Fruit fly (Drosophila melanogaster): Measurements from ENCODE around the gene Fum2.

The Fum2 gene

dm6 chrX:6702028-6702433 is 20.5 kb downstream of the Fum2 start (continued):
- no peak for TF ChIP-seq Doc2 (GFP tag; IDR thresholded peaks at IDR 0.05)
- no peak for TF ChIP-seq br (optimal IDR thresholded peaks at IDR 0.05)
- no peak for TF ChIP-seq CG10321 (GFP tag; IDR thresholded peaks at IDR 0.05)
- no peak for TF ChIP-seq psq (GFP tag; optimal IDR thresholded peaks at IDR 0.05)
- peak; percentile 73 for TF ChIP-seq esg (GFP tag; conservative IDR thresholded peaks at IDR 0.05)
- TF ChIP-seq CG3847 (GFP tag; IDR thresholded peaks at IDR 0.05) = peak; percentile 33
- TF ChIP-seq HLHmδ (GFP tag; optimal IDR thresholded peaks at IDR 0.05) = no peak
- peak; percentile 69 for TF ChIP-seq tap (tag; optimal IDR thresholded peaks at IDR 0.05)
- TF ChIP-seq Stat92E (GFP tag; optimal IDR thresholded peaks at IDR 0.05) = no peak
- TF ChIP-seq ftz-f1 (GFP tag; optimal IDR thresholded peaks at IDR 0.05) = no peak
- peak; percentile 45 for TF ChIP-seq CG2202 (tag; optimal IDR thresholded peaks at IDR 0.05)
- TF ChIP-seq cas (GFP tag; IDR thresholded peaks at IDR 0.05) = no peak
- no peak for TF ChIP-seq D (optimal IDR thresholded peaks at IDR 0.05)
- peak; percentile 63 for TF ChIP-seq D (GFP tag; optimal IDR thresholded peaks at IDR 0.05)
- TF ChIP-seq CG7271 (tag; optimal IDR thresholded peaks at IDR 0.05) = no peak
- no peak for TF ChIP-seq Oaz (GFP tag; IDR thresholded peaks at IDR 0.05)
- no peak for TF ChIP-seq fu2 (GFP tag; optimal IDR thresholded peaks at IDR 0.05)
- TF ChIP-seq CG2678 (tag; optimal IDR thresholded peaks at IDR 0.05) = peak; percentile 76
- TF ChIP-seq CG7928 (GFP tag; optimal IDR thresholded peaks at IDR 0.05) = no peak
- TF ChIP-seq salm (tag; optimal IDR thresholded peaks at IDR 0.05) = peak; percentile 41
- no peak for TF ChIP-seq vfl (GFP tag; optimal IDR thresholded peaks at IDR 0.05)
- peak; percentile 80 for TF ChIP-seq ttk (GFP tag; IDR thresholded peaks at IDR 0.05)
- TF ChIP-seq Drgx (GFP tag; IDR thresholded peaks at IDR 0.05) = peak; percentile 88
- peak in 1 of 3 experiments; percentile 71 for TF ChIP-seq lola (GFP tag; optimal IDR thresholded peaks at IDR 0.05)
- no peak for TF ChIP-seq pb (GFP tag; optimal IDR thresholded peaks at IDR 0.05)
- TF ChIP-seq ems (GFP tag; optimal IDR thresholded peaks at IDR 0.05) = no peak
- no peak for TF ChIP-seq toy (GFP tag; IDR thresholded peaks at IDR 0.05)

dm6 chrX:6702591-6702990 is 21.0 kb downstream of the Fum2 start:
- TF ChIP-seq pita (GFP tag; optimal IDR thresholded peaks at IDR 0.05) (no peak), slou (GFP tag; optimal IDR thresholded peaks at IDR 0.05) (no peak), CG8924 (tag; optimal IDR thresholded peaks at IDR 0.05) (peak; percentile 50), CG32772 (GFP tag; IDR thresholded peaks at IDR 0.05) (0 out of 2 replicates have a peak, but pooled peaks have one; percentile 30), bsh (GFP tag; optimal IDR thresholded peaks at IDR 0.05) (no peak), sqz (GFP tag; optimal IDR thresholded peaks at IDR 0.05) (peak; percentile 86), abd-A (tag; optimal IDR thresholded peaks at IDR 0.05) (peak; percentile 29), zf30C (GFP tag; optimal IDR thresholded peaks at IDR 0.05) (peak; percentile 14), CG2199 (GFP tag; IDR thresholded peaks at IDR 0.05) (0 out of 3 replicates have a peak, but pooled peaks have one; percentile 59), kni (GFP tag; optimal IDR thresholded peaks at IDR 0.05) (peak; percentile 48), cg (GFP tag; optimal IDR thresholded peaks at IDR 0.05) (peak; percentile 86), CG4360 (GFP tag; IDR thresholded peaks at IDR 0.05) (peak; percentile 83), ATbp (GFP tag; optimal IDR thresholded peaks at IDR 0.05) (peak; percentile 34), CG5180 (GFP tag; optimal IDR thresholded peaks at IDR 0.05) (peak; percentile 52), chm (GFP tag; IDR thresholded peaks at IDR 0.05) (peak; percentile 44; the same call in 1 of the 2 replicates)
